Fruit fly (Drosophila melanogaster): ENCODE results near the gene Lip4.

Lip4 gene

dm6 chr2L:10515553-10516174 lies 11.7 kb upstream of the Lip4 start (continued):
- TF ChIP-seq CG6654 (GFP tag; optimal IDR thresholded peaks at IDR 0.05) = no peak
- TF ChIP-seq vvl (GFP tag; IDR thresholded peaks at IDR 0.05) = peak; percentile 28
- TF ChIP-seq CHES-1-like (GFP tag; optimal IDR thresholded peaks at IDR 0.05) = no peak
- TF ChIP-seq Neu2 (GFP tag; optimal IDR thresholded peaks at IDR 0.05; ENCODE audit: borderline replicate concordance) = no peak
- no peak for TF ChIP-seq luna (GFP tag; optimal IDR thresholded peaks at IDR 0.05)
- TF ChIP-seq CG3838 (GFP tag; optimal IDR thresholded peaks at IDR 0.05) = no peak
- TF ChIP-seq CG4707 (GFP tag; optimal IDR thresholded peaks at IDR 0.05) = no peak
- no peak for TF ChIP-seq cad (GFP tag; optimal IDR thresholded peaks at IDR 0.05)
- no peak for TF ChIP-seq psq (GFP tag; optimal IDR thresholded peaks at IDR 0.05)
- TF ChIP-seq ac (GFP tag; optimal IDR thresholded peaks at IDR 0.05) = no peak
- TF ChIP-seq CG7839 (tag; optimal IDR thresholded peaks at IDR 0.05) = peak; percentile 26
- TF ChIP-seq Chrac-16 (GFP tag; optimal IDR thresholded peaks at IDR 0.05) = no peak
- TF ChIP-seq CG34224 (GFP tag; IDR thresholded peaks at IDR 0.05; ENCODE audit: partially characterized antibody) = no peak
- no peak for TF ChIP-seq gce (GFP tag; IDR thresholded peaks at IDR 0.05)
- TF ChIP-seq sens (GFP tag) = peak; percentile 16
- no peak for TF ChIP-seq CG7271 (tag; optimal IDR thresholded peaks at IDR 0.05)
- TF ChIP-seq Dek (tag; optimal IDR thresholded peaks at IDR 0.05) = no peak
- TF ChIP-seq Oli (tag; optimal IDR thresholded peaks at IDR 0.05) = no peak
- no peak for TF ChIP-seq Hmx (GFP tag; optimal IDR thresholded peaks at IDR 0.05)
- TF ChIP-seq Trl (optimal IDR thresholded peaks at IDR 0.05) = no peak
- TF ChIP-seq Trl (GFP tag; optimal IDR thresholded peaks at IDR 0.05) = no peak
- TF ChIP-seq CG9932 (GFP tag; IDR thresholded peaks at IDR 0.05) = 0 out of 2 replicates have a peak, but pooled peaks have one; percentile 39
- no peak for TF ChIP-seq CG4854 (GFP tag; optimal IDR thresholded peaks at IDR 0.05)
- TF ChIP-seq CG10431 (GFP tag; optimal IDR thresholded peaks at IDR 0.05) = no peak
- TF ChIP-seq Bteb2 (GFP tag; optimal IDR thresholded peaks at IDR 0.05) = no peak
- no peak for TF ChIP-seq Hand (GFP tag; optimal IDR thresholded peaks at IDR 0.05)
- no peak for TF ChIP-seq vfl (GFP tag; optimal IDR thresholded peaks at IDR 0.05)
- TF ChIP-seq seq (GFP tag; IDR thresholded peaks at IDR 0.05) = no peak
- TF ChIP-seq Bdp1 (GFP tag; optimal IDR thresholded peaks at IDR 0.05) = no peak
- no peak for TF ChIP-seq bcd (GFP tag; optimal IDR thresholded peaks at IDR 0.05)
- TF ChIP-seq Tbp (GFP tag; optimal IDR thresholded peaks at IDR 0.05) = no peak
- TF ChIP-seq sd (tag; optimal IDR thresholded peaks at IDR 0.05) = peak; percentile 13
- no peak for TF ChIP-seq z (GFP tag; IDR thresholded peaks at IDR 0.05)
- TF ChIP-seq CG11247 (GFP tag; IDR thresholded peaks at IDR 0.05) = no peak
- TF ChIP-seq ftz-f1 (GFP tag; optimal IDR thresholded peaks at IDR 0.05) = no peak
- no peak for TF ChIP-seq fd64A (GFP tag; optimal IDR thresholded peaks at IDR 0.05)
- TF ChIP-seq CG33557 (GFP tag; optimal IDR thresholded peaks at IDR 0.05) = no peak
- TF ChIP-seq hkb (optimal IDR thresholded peaks at IDR 0.05) = no peak
- no peak for TF ChIP-seq hkb (GFP tag; IDR thresholded peaks at IDR 0.05)
- TF ChIP-seq CG11560 (tag; IDR thresholded peaks at IDR 0.05) = no peak
- TF ChIP-seq Elba2 (GFP tag; optimal IDR thresholded peaks at IDR 0.05) = no peak

dm6 chr2L:10516470-10517048 lies 10.8 kb upstream of the Lip4 start:
- peak; percentile 52; the same call in 1 of the 3 replicates for TF ChIP-seq z (GFP tag; IDR thresholded peaks at IDR 0.05)
- TF ChIP-seq CG6175 (GFP tag; IDR thresholded peaks at IDR 0.05) = no peak
- peak; percentile 78; the same call in 2 of the 3 replicates for TF ChIP-seq ci (GFP tag; IDR thresholded peaks at IDR 0.05)
- TF ChIP-seq CG32772 (GFP tag; IDR thresholded peaks at IDR 0.05) = no peak
- peak; percentile 43 for TF ChIP-seq Hsf (GFP tag; optimal IDR thresholded peaks at IDR 0.05)
- no peak for TF ChIP-seq Dll (GFP tag; IDR thresholded peaks at IDR 0.05; ENCODE audit: partially characterized antibody)
- TF ChIP-seq toy (GFP tag; IDR thresholded peaks at IDR 0.05) = no peak
- peak; percentile 50; the same call in 1 of the 2 replicates for TF ChIP-seq Bgb (GFP tag; IDR thresholded peaks at IDR 0.05; ENCODE audit: partially characterized antibody)
- no peak for TF ChIP-seq h (optimal IDR thresholded peaks at IDR 0.05)
- TF ChIP-seq mirr (GFP tag; optimal IDR thresholded peaks at IDR 0.05) = peak; percentile 47
- no peak for TF ChIP-seq CG10565 (GFP tag; optimal IDR thresholded peaks at IDR 0.05)
- peak; percentile 40 for TF ChIP-seq CG1603 (tag; optimal IDR thresholded peaks at IDR 0.05)
- TF ChIP-seq Max (GFP tag; optimal IDR thresholded peaks at IDR 0.05) = peak; percentile 6
- TF ChIP-seq CG33213 (GFP tag; optimal IDR thresholded peaks at IDR 0.05) = no peak
